Worm (Caenorhabditis elegans) whole organism, late embryonic: ENCODE measurements around the gene Y32H12A.7.
A peak's percentile ranks its signal among the peaks of the same experiment; 100 is the strongest.

Experiments used
- C08G9.2 ChIP-seq: sonication (generic microtip); optimal IDR thresholded peaks from 2 replicates; lab custom pipeline; 2016; ENCODE audit warnings: mild to moderate bottlenecking, missing genetic modification characterization, moderate library complexity, missing compliant biosample characterization
- F13H6.1 ChIP-seq: sonication (generic microtip); optimal IDR thresholded peaks from 2 replicates; lab custom pipeline; 2016; ENCODE audit warnings: missing genetic modification characterization, missing compliant biosample characterization
- K02D7.2 ChIP-seq: sonication (generic microtip); optimal IDR thresholded peaks from 2 replicates; lab custom pipeline; 2017; ENCODE audit warnings: mild to moderate bottlenecking, missing genetic modification characterization, missing compliant biosample characterization
- T23F11.4 ChIP-seq: fragments of 200-800 bp; sonication (Bioruptor generic); optimal IDR thresholded peaks from 2 replicates; lab custom pipeline; 2018; ENCODE audit warnings: mild to moderate bottlenecking, missing genetic modification characterization, missing compliant biosample characterization
- ahr-1 ChIP-seq: sonication (generic microtip); optimal IDR thresholded peaks from 2 replicates; lab custom pipeline; 2016; ENCODE audit warnings: missing genetic modification characterization, missing compliant biosample characterization
- ama-1 ChIP-seq: fragments of 150-350 bp; optimal IDR thresholded peaks from 2 replicates; lab custom pipeline; 2014
- ceh-14 ChIP-seq: sonication (generic microtip); optimal IDR thresholded peaks from 2 replicates; lab custom pipeline; 2016; ENCODE audit warnings: missing genotype, missing genetic modification characterization, missing compliant biosample characterization
- ceh-18 ChIP-seq: sonication (generic microtip); optimal IDR thresholded peaks from 2 replicates; lab custom pipeline; 2016; ENCODE audit warnings: missing genetic modification characterization, missing compliant biosample characterization
- ceh-2 ChIP-seq: sonication (generic microtip); optimal IDR thresholded peaks from 2 replicates; lab custom pipeline; 2016; ENCODE audit warnings: missing genotype, missing genetic modification characterization, missing compliant biosample characterization
- ceh-22 ChIP-seq: sonication (generic microtip); optimal IDR thresholded peaks from 2 replicates; lab custom pipeline; 2017; ENCODE audit warnings: missing biosample characterization, missing genetic modification characterization
- ceh-30 ChIP-seq: fragments of 150-350 bp; optimal IDR thresholded peaks from 2 replicates; lab custom pipeline; 2014; ENCODE audit warnings: missing biosample characterization, missing genetic modification characterization
- ceh-31 ChIP-seq: sonication (generic microtip); optimal IDR thresholded peaks from 2 replicates; lab custom pipeline; 2016; ENCODE audit warnings: missing genetic modification characterization, missing compliant biosample characterization
- ceh-34 ChIP-seq: sonication (generic microtip); optimal IDR thresholded peaks from 2 replicates; lab custom pipeline; 2016; ENCODE audit warnings: mild to moderate bottlenecking, missing genetic modification characterization, missing compliant biosample characterization
- ceh-6 ChIP-seq: fragments of 200-800 bp; sonication (Bioruptor generic); optimal IDR thresholded peaks from 2 replicates; lab custom pipeline; 2018; ENCODE audit warnings: mild to moderate bottlenecking, missing genetic modification characterization, missing compliant biosample characterization
- ceh-9 ChIP-seq: sonication (generic microtip); optimal IDR thresholded peaks from 2 replicates; lab custom pipeline; 2016; ENCODE audit warnings: mild to moderate bottlenecking, missing genetic modification characterization, inconsistent platforms, missing compliant biosample characterization
- dmd-4 ChIP-seq: sonication (generic microtip); optimal IDR thresholded peaks from 2 replicates; lab custom pipeline; 2016; ENCODE audit warnings: borderline replicate concordance, missing genetic modification characterization, missing compliant biosample characterization
- dve-1 ChIP-seq: sonication (generic microtip); optimal IDR thresholded peaks from 2 replicates; lab custom pipeline; 2017; ENCODE audit warnings: antibody characterized with exemption, mild to moderate bottlenecking, missing genetic modification characterization, missing compliant biosample characterization
- elt-4 ChIP-seq: sonication (generic microtip); optimal IDR thresholded peaks from 2 replicates; lab custom pipeline; 2016; ENCODE audit warnings: missing genetic modification characterization, missing compliant biosample characterization
- eyg-1 ChIP-seq: sonication (generic microtip); optimal IDR thresholded peaks from 2 replicates; lab custom pipeline; 2016; ENCODE audit warnings: missing genotype, missing genetic modification characterization, missing compliant biosample characterization
- fax-1 ChIP-seq: sonication (generic microtip); optimal IDR thresholded peaks from 2 replicates; lab custom pipeline; 2016; ENCODE audit warnings: missing genotype, missing genetic modification characterization, missing compliant biosample characterization
- fkh-6 ChIP-seq: sonication (generic microtip); optimal IDR thresholded peaks from 2 replicates; lab custom pipeline; 2016; ENCODE audit warnings: missing genetic modification characterization, missing compliant biosample characterization
- hlh-13 ChIP-seq: fragments of 200-800 bp; sonication (Bioruptor generic); optimal IDR thresholded peaks from 2 replicates; lab custom pipeline; 2018; ENCODE audit warnings: mild to moderate bottlenecking, missing genetic modification characterization, missing compliant biosample characterization
- hlh-30 ChIP-seq: sonication (generic microtip); optimal IDR thresholded peaks from 2 replicates; lab custom pipeline; 2017; ENCODE audit warnings: antibody characterized with exemption, missing genetic modification characterization, missing compliant biosample characterization; ENCODE audit not compliant: insufficient read depth
- lin-11 ChIP-seq: fragments of 200-800 bp; sonication (Bioruptor generic); optimal IDR thresholded peaks from 2 replicates; lab custom pipeline; 2018; ENCODE audit warnings: mild to moderate bottlenecking, missing genetic modification characterization, missing compliant biosample characterization
- madf-2 ChIP-seq: sonication (generic microtip); optimal IDR thresholded peaks from 2 replicates; lab custom pipeline; 2017; ENCODE audit warnings: missing genetic modification characterization, missing compliant biosample characterization
- mec-3 ChIP-seq: sonication (generic microtip); optimal IDR thresholded peaks from 2 replicates; lab custom pipeline; 2016; ENCODE audit warnings: borderline replicate concordance, missing genetic modification characterization, missing compliant biosample characterization
- nfya-1 ChIP-seq: sonication (generic microtip); optimal IDR thresholded peaks from 2 replicates; lab custom pipeline; 2017; ENCODE audit warnings: missing genetic modification characterization, mild to moderate bottlenecking, missing compliant biosample characterization, antibody characterized with exemption, moderate library complexity
- nhr-232 ChIP-seq: sonication (generic microtip); optimal IDR thresholded peaks from 2 replicates; lab custom pipeline; 2016; ENCODE audit warnings: missing genetic modification characterization, missing compliant biosample characterization
- npax-4 ChIP-seq: sonication (generic microtip); optimal IDR thresholded peaks from 2 replicates; lab custom pipeline; 2016; ENCODE audit warnings: missing genetic modification characterization, missing compliant biosample characterization
- odd-2 ChIP-seq: sonication (generic microtip); optimal IDR thresholded peaks from 2 replicates; lab custom pipeline; 2017; ENCODE audit warnings: antibody characterized with exemption, mild to moderate bottlenecking, missing genetic modification characterization, missing compliant biosample characterization
- pag-3 ChIP-seq: sonication (generic microtip); optimal IDR thresholded peaks from 2 replicates; lab custom pipeline; 2016; ENCODE audit warnings: missing compliant biosample characterization, missing genetic modification characterization, borderline replicate concordance
- pat-9 ChIP-seq: fragments of 200-800 bp; sonication (Bioruptor generic); optimal IDR thresholded peaks from 2 replicates; lab custom pipeline; 2018; ENCODE audit warnings: mild to moderate bottlenecking, missing genetic modification characterization, moderate library complexity, missing compliant biosample characterization
- pha-2 ChIP-seq: sonication (generic microtip); optimal IDR thresholded peaks from 2 replicates; lab custom pipeline; 2017; ENCODE audit warnings: mild to moderate bottlenecking, missing genetic modification characterization, missing compliant biosample characterization
- ref-2 ChIP-seq: sonication (generic microtip); optimal IDR thresholded peaks from 2 replicates; lab custom pipeline; 2016; ENCODE audit warnings: missing genetic modification characterization, missing compliant biosample characterization
- rnt-1 ChIP-seq: sonication (generic microtip); optimal IDR thresholded peaks from 2 replicates; lab custom pipeline; 2016; ENCODE audit warnings: missing genetic modification characterization, missing compliant biosample characterization
- ttx-3 ChIP-seq: sonication (generic microtip); optimal IDR thresholded peaks from 2 replicates; lab custom pipeline; 2016; ENCODE audit warnings: missing genetic modification reagents, missing genetic modification characterization, missing compliant biosample characterization
- unc-3 ChIP-seq, 2 experiments: fragments of 200-800 bp in 1 of 2; sonication (Bioruptor generic) in 1 of 2; sonication (generic microtip) in 1 of 2; conservative IDR thresholded peaks in 1 of 2; optimal IDR thresholded peaks in 1 of 2; 2 replicates each; pipeline versions ENCODE4 v1.3.6 to Lab custom; 2016 to 2022; ENCODE audit warnings: missing compliant biosample characterization in 2 of 2, missing genetic modification characterization in 2 of 2, missing genetic modification reagents in 1 of 2
- unc-42 ChIP-seq: sonication (generic microtip); optimal IDR thresholded peaks from 2 replicates; lab custom pipeline; 2016; ENCODE audit warnings: missing genotype, missing genetic modification characterization, missing compliant biosample characterization
- unc-86 ChIP-seq: sonication (generic microtip); optimal IDR thresholded peaks from 2 replicates; lab custom pipeline; 2016; ENCODE audit warnings: missing genetic modification characterization, missing compliant biosample characterization
- zip-5 ChIP-seq: sonication (generic microtip); optimal IDR thresholded peaks from 2 replicates; lab custom pipeline; 2016; ENCODE audit warnings: missing genetic modification characterization, missing compliant biosample characterization

Y32H12A.7 gene

ce11 chrIII:5406314-5406713 lies 21.1 kb upstream of the Y32H12A.7 start:
- TF ChIP-seq dve-1 (no peak), ceh-14 (tag; lab: Kevin White, UChicago) (no peak), ceh-6 (no peak), pat-9 (tag; lab: Kevin White, UChicago) (no peak), ceh-30 (tag; lab: Kevin White, UChicago) (no peak)

DNA sequence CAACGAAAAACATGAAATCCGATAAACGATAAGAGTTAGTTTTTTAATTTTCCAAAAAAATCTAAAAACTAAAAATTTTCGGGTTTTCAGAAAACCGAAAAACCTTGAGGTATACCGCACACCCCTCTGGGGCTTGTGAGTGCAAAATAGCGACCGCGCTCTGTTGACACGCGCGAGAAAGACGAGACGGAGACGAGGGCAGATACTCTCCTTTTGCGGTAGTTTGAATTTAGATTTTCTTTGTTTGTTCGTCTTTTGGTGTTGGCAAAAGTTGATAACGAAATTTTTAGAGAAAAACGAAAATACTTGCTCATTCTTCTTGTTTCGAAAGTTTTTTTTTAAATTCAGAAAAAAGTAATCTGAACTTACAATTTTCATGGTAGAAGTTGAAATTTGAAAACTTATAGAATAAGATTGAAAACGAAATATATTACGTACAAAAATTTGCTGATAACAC lies 20.4 kb upstream of the Y32H12A.7 start, which contains the start of the genes W03A5.2 and Y32H12A.8:
W03A5.2 (plus strand) TSS at position 407 of the 457 bp plus-strand sequence.
Y32H12A.8 (minus strand) TSS at position 410 of the 457 bp plus-strand sequence.
- peak; percentile 41 for TF ChIP-seq nfya-1
- no peak for TF ChIP-seq rnt-1 (tag; lab: Kevin White, UChicago)

DNA sequence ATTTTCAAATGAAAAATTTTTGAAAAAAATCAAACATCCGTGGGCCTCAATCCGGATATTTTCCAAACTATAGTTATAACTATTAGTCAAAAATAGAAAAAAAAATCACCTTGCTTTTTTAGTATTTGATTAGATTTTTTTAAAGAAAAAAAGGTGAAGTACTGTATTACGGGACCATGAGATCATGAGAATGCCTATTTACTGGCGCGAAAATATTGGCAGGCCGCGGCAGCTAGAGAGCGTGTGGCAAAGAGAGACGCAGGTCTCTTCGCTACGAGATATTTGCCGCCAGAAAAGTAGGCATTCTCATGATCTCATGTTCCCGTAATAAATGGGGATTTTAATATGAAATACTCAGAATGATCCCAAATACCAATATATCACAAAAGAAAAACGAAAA lies 19.8 kb upstream of the Y32H12A.7 start:
- TF ChIP-seq nhr-232: no peak
- TF ChIP-seq hlh-30: no peak
- TF ChIP-seq lin-11 (tag; lab: Kevin White, UChicago): no peak
- no peak for TF ChIP-seq pat-9 (tag; lab: Kevin White, UChicago)
- no peak for TF ChIP-seq ceh-22 (tag; lab: Kevin White, UChicago)

- TF ChIP-seq unc-42 (tag; lab: Kevin White, UChicago) (peak; percentile 80), pag-3 (tag; lab: Kevin White, UChicago) (no peak)
Observed at ce11 chrIII:5402419-5402818, 17.2 kb upstream of the Y32H12A.7 start.

- no peak for TF ChIP-seq unc-86 (tag; lab: Kevin White, UChicago)
- TF ChIP-seq hlh-13 (GFP tag; lab: Kevin White, UChicago): no peak
- TF ChIP-seq unc-42 (tag; lab: Kevin White, UChicago): no peak
- TF ChIP-seq unc-3 (GFP tag; conservative IDR thresholded peaks at IDR 0.05; lab: Robert Waterston, UW): no peak
- TF ChIP-seq unc-3 (tag; optimal IDR thresholded peaks at IDR 0.05; lab: Kevin White, UChicago): no peak
- no peak for TF ChIP-seq pat-9 (tag; lab: Kevin White, UChicago)
- no peak for TF ChIP-seq ceh-18
Observed at ce11 chrIII:5395746-5396145, 10.5 kb upstream of the Y32H12A.7 start.

DNA sequence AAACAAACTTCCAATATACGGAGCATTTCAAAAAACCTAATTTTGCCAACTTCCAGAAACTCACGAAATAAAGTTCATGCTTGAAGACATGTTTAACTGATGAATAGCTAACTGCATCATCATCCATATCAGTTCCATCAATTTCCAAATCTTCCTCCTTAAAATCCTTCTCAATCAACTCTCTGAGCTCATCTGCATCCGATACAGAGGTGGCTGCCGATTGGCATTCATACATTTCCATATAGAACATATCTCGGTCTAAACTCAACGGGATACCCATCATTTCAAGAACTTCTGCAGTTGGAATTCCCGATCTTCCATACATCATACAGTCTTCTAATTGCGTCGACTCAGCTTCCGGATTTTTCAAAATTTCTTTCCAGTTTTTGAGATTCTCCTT lies 4.2 kb upstream of the Y32H12A.7 start:
- TF ChIP-seq madf-2 (tag; lab: Kevin White, UChicago) (no peak), ttx-3 (tag; lab: Kevin White, UChicago) (no peak), T23F11.4 (GFP tag; lab: Kevin White, UChicago) (no peak), ceh-6 (no peak), eyg-1 (no peak), fax-1 (tag; lab: Kevin White, UChicago) (no peak), fkh-6 (no peak), ama-1 (lab: Kevin White, UChicago) (no peak), unc-86 (tag; lab: Kevin White, UChicago) (no peak), ceh-31 (tag; lab: Kevin White, UChicago) (no peak)

- TF ChIP-seq unc-42 (tag; lab: Kevin White, UChicago) (no peak), zip-5 (tag; lab: Kevin White, UChicago) (no peak), pha-2 (no peak), elt-4 (tag; lab: Kevin White, UChicago) (no peak)
Observed at ce11 chrIII:5388113-5388512, 2.9 kb upstream of the Y32H12A.7 start.

ce11 chrIII:5382073-5382472 lies 3.1 kb downstream of the Y32H12A.7 start, which contains the start of gene Y32H12A.6:
Gene Y32H12A.6 (minus strand): TSS chrIII:5382173.
- no peak for TF ChIP-seq mec-3
- no peak for TF ChIP-seq F13H6.1 (tag; lab: Kevin White, UChicago)
- TF ChIP-seq dmd-4 (tag; lab: Kevin White, UChicago): no peak
- TF ChIP-seq C08G9.2 (tag; lab: Kevin White, UChicago): no peak
- no peak for TF ChIP-seq K02D7.2 (tag; lab: Kevin White, UChicago)
- no peak for TF ChIP-seq odd-2
- TF ChIP-seq ceh-22 (tag; lab: Kevin White, UChicago): no peak
- TF ChIP-seq ceh-2 (tag; lab: Kevin White, UChicago): no peak
- no peak for TF ChIP-seq zip-5 (tag; lab: Kevin White, UChicago)
- no peak for TF ChIP-seq ref-2 (tag; lab: Kevin White, UChicago)
- no peak for TF ChIP-seq pat-9 (tag; lab: Kevin White, UChicago)
- TF ChIP-seq npax-4: no peak
- TF ChIP-seq ahr-1 (tag; lab: Kevin White, UChicago): no peak
- TF ChIP-seq ceh-34: no peak
- TF ChIP-seq ceh-9: no peak
